Worm (Caenorhabditis elegans) whole organism, midembryonic: ENCODE results near the gene npl-4.2.
"Not testable (repeated sequence)": the region's sequence is repeated elsewhere in the genome, so short reads cannot be mapped to it uniquely, and the experiment has no call there.

Experiments
- flt-1 ChIP-seq: fragments of 200-800 bp; sonication (Bioruptor generic); IDR thresholded peaks from 2 replicates; pipeline ENCODE4 v1.3.6; 2022; ENCODE audit warnings: missing genetic modification characterization, missing compliant biosample characterization
- klf-2 ChIP-seq: fragments of 200-800 bp; sonication (Bioruptor generic); conservative IDR thresholded peaks from 2 replicates; pipeline ENCODE4 v1.3.6; 2022; ENCODE audit warnings: missing genetic modification reagents, missing genetic modification characterization, missing compliant biosample characterization
- med-1 ChIP-seq: sonication (generic microtip); optimal IDR thresholded peaks from 2 replicates; lab custom pipeline; 2017; ENCODE audit warnings: missing genetic modification characterization, mild to moderate bottlenecking, missing compliant biosample characterization, antibody characterized with exemption, missing genetic modification reagents; ENCODE audit not compliant: insufficient read depth
- ref-1 ChIP-seq: fragments of 200-800 bp; sonication (Bioruptor generic); conservative IDR thresholded peaks from 2 replicates; pipeline ENCODE4 v1.3.6; 2022; ENCODE audit warnings: missing genetic modification reagents, missing genetic modification characterization, missing compliant biosample characterization

- TF ChIP-seq med-1 (GFP tag; lab: Kevin White, UChicago); ref-1 (GFP tag; lab: Robert Waterston, UW); flt-1 (GFP tag; lab: Robert Waterston, UW); klf-2 (GFP tag; lab: Robert Waterston, UW): not testable (repeated sequence)
Measured at ce11 chrII:5630851-5631401, 8.2 kb downstream of the npl-4.2 start, which contains the start of the genes F59E12.6 and npl-4.1.
